Worm (Caenorhabditis elegans) whole organism, late embryonic: ENCODE results near the gene bath-24.
"Not testable (repeated sequence)": the region's sequence is repeated elsewhere in the genome, so short reads cannot be mapped to it uniquely, and the experiment has no call there.

Experiments
- ama-1 ChIP-seq: fragments of 150-350 bp; optimal IDR thresholded peaks from 2 replicates; lab custom pipeline; 2014
- ceh-22 ChIP-seq: sonication (generic microtip); optimal IDR thresholded peaks from 2 replicates; lab custom pipeline; 2017; ENCODE audit warnings: missing biosample characterization, missing genetic modification characterization
- ceh-6 ChIP-seq: fragments of 200-800 bp; sonication (Bioruptor generic); optimal IDR thresholded peaks from 2 replicates; lab custom pipeline; 2018; ENCODE audit warnings: mild to moderate bottlenecking, missing genetic modification characterization, missing compliant biosample characterization
- dmd-4 ChIP-seq: sonication (generic microtip); optimal IDR thresholded peaks from 2 replicates; lab custom pipeline; 2016; ENCODE audit warnings: borderline replicate concordance, missing genetic modification characterization, missing compliant biosample characterization
- elt-2 ChIP-seq: sonication (generic microtip); optimal IDR thresholded peaks from 2 replicates; lab custom pipeline; 2016; ENCODE audit warnings: missing genetic modification reagents, missing genetic modification characterization, missing compliant biosample characterization
- fkh-6 ChIP-seq: sonication (generic microtip); optimal IDR thresholded peaks from 2 replicates; lab custom pipeline; 2016; ENCODE audit warnings: missing genetic modification characterization, missing compliant biosample characterization
- hlh-15 ChIP-seq: sonication (generic microtip); optimal IDR thresholded peaks from 2 replicates; lab custom pipeline; 2016; ENCODE audit warnings: missing genetic modification characterization, missing compliant biosample characterization
- nhr-11 ChIP-seq: fragments of 150-350 bp; optimal IDR thresholded peaks from 2 replicates; lab custom pipeline; 2014; ENCODE audit warnings: missing biosample characterization, missing genetic modification characterization
- odd-2 ChIP-seq: sonication (generic microtip); optimal IDR thresholded peaks from 2 replicates; lab custom pipeline; 2017; ENCODE audit warnings: antibody characterized with exemption, mild to moderate bottlenecking, missing genetic modification characterization, missing compliant biosample characterization
- pqm-1 ChIP-seq: sonication (generic microtip); optimal IDR thresholded peaks from 2 replicates; lab custom pipeline; 2016; ENCODE audit warnings: missing genetic modification characterization, missing compliant biosample characterization
- pros-1 ChIP-seq: fragments of 150-350 bp; optimal IDR thresholded peaks from 2 replicates; lab custom pipeline; 2014; ENCODE audit warnings: missing biosample characterization, missing genetic modification reagents, missing genetic modification characterization
- rnt-1 ChIP-seq: sonication (generic microtip); optimal IDR thresholded peaks from 2 replicates; lab custom pipeline; 2016; ENCODE audit warnings: missing genetic modification characterization, missing compliant biosample characterization

DNA sequence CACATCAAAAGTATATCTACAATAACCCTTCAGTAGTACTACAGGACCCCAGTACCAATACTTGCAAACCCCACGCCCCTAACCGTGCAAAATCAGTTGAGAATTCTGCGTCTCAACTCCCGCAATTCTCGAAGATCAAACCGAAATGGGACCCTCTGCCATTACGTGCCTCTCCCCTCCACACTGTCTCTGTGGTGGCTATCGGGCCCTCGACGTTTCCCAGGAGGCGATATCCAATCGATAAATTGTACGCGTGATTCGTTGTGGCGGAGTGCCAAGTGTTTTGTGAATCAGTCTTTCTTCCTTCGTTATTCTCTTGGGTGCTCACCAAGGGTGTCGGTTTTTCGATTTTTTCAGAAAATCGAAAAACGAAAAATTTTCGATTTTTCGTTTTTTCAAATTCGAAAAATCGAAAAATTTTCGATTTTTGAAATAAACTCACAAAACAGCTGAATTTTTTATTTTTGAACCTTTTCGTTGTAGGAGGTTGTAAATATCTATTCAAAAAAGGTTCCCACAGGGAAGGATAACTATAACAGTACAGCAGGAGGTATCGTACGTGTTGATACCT is 22.1 kb upstream of the bath-24 start, which contains the start of gene F07E5.12:
- not testable (repeated sequence) for TF ChIP-seq hlh-15 (tag; lab: Kevin White, UChicago); rnt-1 (tag; lab: Kevin White, UChicago); dmd-4; ceh-6 (GFP tag; lab: Kevin White, UChicago); ceh-22; ama-1 (lab: Kevin White, UChicago); fkh-6 (tag; lab: Kevin White, UChicago); nhr-11; elt-2 (tag; lab: Kevin White, UChicago); pqm-1 (tag; lab: Kevin White, UChicago); odd-2; pros-1
